Worm (Caenorhabditis elegans): ENCODE data around the gene ceh-27.

The ceh-27 gene

ce11 chrV:11674594-11675579, 10.0 kb upstream of the ceh-27 start:
- TF ChIP-seq W03F9.2 (tag; optimal IDR thresholded peaks at IDR 0.05) (no peak), him-1 (tag; optimal IDR thresholded peaks at IDR 0.05) (no peak), dao-5 (tag; optimal IDR thresholded peaks at IDR 0.05) (no peak)

ce11 chrV:11673746-11674365, 9.0 kb upstream of the ceh-27 start:
- TF ChIP-seq dao-5 (tag; optimal IDR thresholded peaks at IDR 0.05): no peak
- no peak for TF ChIP-seq him-1 (tag; optimal IDR thresholded peaks at IDR 0.05)
- no peak for TF ChIP-seq W03F9.2 (tag; optimal IDR thresholded peaks at IDR 0.05)

- TF ChIP-seq dao-5 (tag; optimal IDR thresholded peaks at IDR 0.05): no peak
- TF ChIP-seq W03F9.2 (tag; optimal IDR thresholded peaks at IDR 0.05): no peak
- TF ChIP-seq him-1 (tag; optimal IDR thresholded peaks at IDR 0.05): no peak
Observed at ce11 chrV:11672497-11672896, 7.6 kb upstream of the ceh-27 start, which contains the start of gene lgc-44. Gene lgc-44 (minus strand): TSS chrV:11672597.

ce11 chrV:11667176-11667575, 2.3 kb upstream of the ceh-27 start, which contains the start of gene F46F3.3:
Gene F46F3.3 (plus strand): TSS chrV:11667476.
- no peak for TF ChIP-seq him-1 (tag; optimal IDR thresholded peaks at IDR 0.05)
- TF ChIP-seq dao-5 (tag; optimal IDR thresholded peaks at IDR 0.05): no peak

ce11 chrV:11660566-11660965, 4.3 kb downstream of the ceh-27 start:
- TF ChIP-seq him-1 (tag; optimal IDR thresholded peaks at IDR 0.05) (no peak), W03F9.2 (tag; optimal IDR thresholded peaks at IDR 0.05) (no peak), dao-5 (tag; optimal IDR thresholded peaks at IDR 0.05) (no peak)

ce11 chrV:11656469-11656868, 8.4 kb downstream of the ceh-27 start:
- TF ChIP-seq him-1 (tag; optimal IDR thresholded peaks at IDR 0.05) (no peak), W03F9.2 (tag; optimal IDR thresholded peaks at IDR 0.05) (no peak), dao-5 (tag; optimal IDR thresholded peaks at IDR 0.05) (no peak)

- TF ChIP-seq him-1 (tag; optimal IDR thresholded peaks at IDR 0.05) (no peak), W03F9.2 (tag; optimal IDR thresholded peaks at IDR 0.05) (no peak), dao-5 (tag; optimal IDR thresholded peaks at IDR 0.05) (no peak)
Observed at ce11 chrV:11653095-11653494, 11.8 kb downstream of the ceh-27 start.

ce11 chrV:11650720-11651119, 14.2 kb downstream of the ceh-27 start, which contains the start of gene zip-10:
Gene zip-10 (minus strand): TSS chrV:11650762.
- TF ChIP-seq him-1 (tag; optimal IDR thresholded peaks at IDR 0.05) (no peak), W03F9.2 (tag; optimal IDR thresholded peaks at IDR 0.05) (no peak), dao-5 (tag; optimal IDR thresholded peaks at IDR 0.05) (no peak)

ce11 chrV:11649254-11649653, 15.6 kb downstream of the ceh-27 start:
- TF ChIP-seq W03F9.2 (tag; optimal IDR thresholded peaks at IDR 0.05) (no peak), dao-5 (tag; optimal IDR thresholded peaks at IDR 0.05) (no peak), him-1 (tag; optimal IDR thresholded peaks at IDR 0.05) (no peak)

ce11 chrV:11648435-11648834, 16.5 kb downstream of the ceh-27 start:
- TF ChIP-seq him-1 (tag; optimal IDR thresholded peaks at IDR 0.05): no peak
- no peak for TF ChIP-seq dao-5 (tag; optimal IDR thresholded peaks at IDR 0.05)
- TF ChIP-seq W03F9.2 (tag; optimal IDR thresholded peaks at IDR 0.05): no peak

ce11 chrV:11647821-11648220, 17.1 kb downstream of the ceh-27 start:
- TF ChIP-seq him-1 (tag; optimal IDR thresholded peaks at IDR 0.05) (no peak), dao-5 (tag; optimal IDR thresholded peaks at IDR 0.05) (no peak), W03F9.2 (tag; optimal IDR thresholded peaks at IDR 0.05) (no peak)

- TF ChIP-seq him-1 (tag; optimal IDR thresholded peaks at IDR 0.05): no peak
- TF ChIP-seq W03F9.2 (tag; optimal IDR thresholded peaks at IDR 0.05): no peak
- no peak for TF ChIP-seq dao-5 (tag; optimal IDR thresholded peaks at IDR 0.05)
Observed at ce11 chrV:11645244-11645643, 19.7 kb downstream of the ceh-27 start, which contains the start of gene skp-1. Gene skp-1 (plus strand): TSS chrV:11645481.

- peak; percentile 34 for TF ChIP-seq W03F9.2 (tag; optimal IDR thresholded peaks at IDR 0.05)
- TF ChIP-seq dao-5 (tag; optimal IDR thresholded peaks at IDR 0.05): no peak
- peak; percentile 44 for TF ChIP-seq him-1 (tag; optimal IDR thresholded peaks at IDR 0.05)
Observed at ce11 chrV:11644166-11644565, 20.7 kb downstream of the ceh-27 start, which contains the start of gene bir-1. Gene bir-1 (plus strand): TSS chrV:11644477.

- TF ChIP-seq W03F9.2 (tag; optimal IDR thresholded peaks at IDR 0.05) (no peak), him-1 (tag; optimal IDR thresholded peaks at IDR 0.05) (peak; percentile 72)
Observed at ce11 chrV:11641298-11641787, 23.6 kb downstream of the ceh-27 start.

Data from whole organism, L4/young adult.